Worm (Caenorhabditis elegans) whole organism, L2 larva: ENCODE measurements around the gene Y37H2A.11.

Source experiments
- C34F6.9 ChIP-seq: fragments of 150-350 bp; optimal IDR thresholded peaks from 2 replicates; lab custom pipeline; 2014; ENCODE audit warnings: missing biosample characterization, missing genetic modification characterization
- Y55F3AM.14 ChIP-seq: fragments of 200-800 bp; sonication (Bioruptor generic); optimal IDR thresholded peaks from 2 replicates; lab custom pipeline; 2018; ENCODE audit warnings: mild to moderate bottlenecking, missing genetic modification characterization, missing compliant biosample characterization
- alr-1 ChIP-seq: fragments of 150-350 bp; optimal IDR thresholded peaks from 2 replicates; lab custom pipeline; 2014; ENCODE audit warnings: missing biosample characterization, missing genetic modification characterization
- aly-2 ChIP-seq: fragments of 150-350 bp; optimal IDR thresholded peaks from 2 replicates; lab custom pipeline; 2014; ENCODE audit warnings: missing biosample characterization, missing genetic modification characterization
- ama-1 ChIP-seq: fragments of 150-350 bp; optimal IDR thresholded peaks from 2 replicates; lab custom pipeline; 2018; ENCODE audit warnings: inconsistent platforms
- blmp-1 ChIP-seq: sonication (generic microtip); optimal IDR thresholded peaks from 2 replicates; lab custom pipeline; 2017; ENCODE audit warnings: missing genetic modification characterization, mild to moderate bottlenecking, missing compliant biosample characterization, antibody characterized with exemption, moderate library complexity; ENCODE audit not compliant: insufficient read depth
- ceh-16 ChIP-seq: fragments of 150-350 bp; optimal IDR thresholded peaks from 2 replicates; lab custom pipeline; 2014; ENCODE audit warnings: missing biosample characterization, missing genetic modification characterization
- ceh-82 ChIP-seq: fragments of 150-350 bp; optimal IDR thresholded peaks from 2 replicates; lab custom pipeline; 2014; ENCODE audit warnings: missing biosample characterization, missing genetic modification characterization
- egl-27 ChIP-seq: sonication (generic microtip); optimal IDR thresholded peaks from 3 replicates; lab custom pipeline; 2017; ENCODE audit warnings: missing biosample characterization, missing genetic modification reagents, missing genetic modification characterization
- elt-1 ChIP-seq: fragments of 150-350 bp; optimal IDR thresholded peaks from 2 replicates; lab custom pipeline; 2014; ENCODE audit warnings: missing biosample characterization, missing genetic modification characterization
- fos-1 ChIP-seq: fragments of 150-350 bp; optimal IDR thresholded peaks from 2 replicates; lab custom pipeline; 2014; ENCODE audit warnings: missing biosample characterization, missing genetic modification characterization
- gmeb-1 ChIP-seq: fragments of 150-350 bp; optimal IDR thresholded peaks from 2 replicates; lab custom pipeline; 2014; ENCODE audit warnings: missing biosample characterization, missing genetic modification characterization
- lin-11 ChIP-seq: fragments of 150-350 bp; sonication (generic microtip); optimal IDR thresholded peaks from 2 replicates; lab custom pipeline; 2014; ENCODE audit warnings: missing biosample characterization, missing genetic modification characterization, inconsistent platforms, mixed read lengths
- lin-39 ChIP-seq: fragments of 150-350 bp; optimal IDR thresholded peaks from 2 replicates; lab custom pipeline; 2014; ENCODE audit warnings: missing biosample characterization, missing genetic modification reagents, missing genetic modification characterization
- lsy-2 ChIP-seq, 2 experiments: fragments of 150-350 bp in 1 of 2; sonication (generic microtip) in 1 of 2; optimal IDR thresholded peaks; 2 replicates each; lab custom pipeline; 2014 to 2017; ENCODE audit warnings: missing biosample characterization in 2 of 2, missing genetic modification characterization in 2 of 2
- mbf-1 ChIP-seq: sonication (generic microtip); optimal IDR thresholded peaks from 2 replicates; lab custom pipeline; 2017; ENCODE audit warnings: missing biosample characterization, missing genetic modification characterization
- mdl-1 ChIP-seq, 2 experiments: fragments of 150-350 bp in 1 of 2; sonication (generic microtip) in 1 of 2; optimal IDR thresholded peaks; 2 replicates each; lab custom pipeline; 2017; ENCODE audit warnings: missing biosample characterization in 2 of 2, missing genetic modification characterization in 2 of 2
- nhr-10 ChIP-seq: sonication (generic microtip); optimal IDR thresholded peaks from 2 replicates; lab custom pipeline; 2017; ENCODE audit warnings: missing biosample characterization, missing genetic modification characterization
- nhr-11 ChIP-seq: fragments of 150-350 bp; optimal IDR thresholded peaks from 2 replicates; lab custom pipeline; 2014; ENCODE audit warnings: missing biosample characterization, missing genetic modification characterization
- nhr-12 ChIP-seq: fragments of 150-350 bp; optimal IDR thresholded peaks from 2 replicates; lab custom pipeline; 2014; ENCODE audit warnings: missing biosample characterization, missing genetic modification characterization
- nhr-129 ChIP-seq: fragments of 150-350 bp; optimal IDR thresholded peaks from 2 replicates; lab custom pipeline; 2014; ENCODE audit warnings: missing biosample characterization, missing genetic modification characterization
- nhr-21 ChIP-seq: fragments of 150-350 bp; optimal IDR thresholded peaks from 2 replicates; lab custom pipeline; 2014; ENCODE audit warnings: missing biosample characterization, missing genetic modification characterization
- nhr-23 ChIP-seq: fragments of 150-350 bp; optimal IDR thresholded peaks from 2 replicates; lab custom pipeline; 2014; ENCODE audit warnings: missing biosample characterization, missing genetic modification reagents, missing genetic modification characterization
- nhr-237 ChIP-seq: fragments of 150-350 bp; optimal IDR thresholded peaks from 2 replicates; lab custom pipeline; 2014; ENCODE audit warnings: missing biosample characterization, missing genetic modification characterization
- nhr-25 ChIP-seq: fragments of 150-350 bp; sonication (generic microtip); optimal IDR thresholded peaks from 3 replicates; lab custom pipeline; 2014; ENCODE audit warnings: missing biosample characterization, missing genetic modification characterization
- nhr-6 ChIP-seq: fragments of 150-350 bp; optimal IDR thresholded peaks from 2 replicates; lab custom pipeline; 2014; ENCODE audit warnings: missing biosample characterization, missing genetic modification characterization
- nhr-77 ChIP-seq: fragments of 150-350 bp; optimal IDR thresholded peaks from 2 replicates; lab custom pipeline; 2014; ENCODE audit warnings: missing biosample characterization, missing genetic modification characterization
- peb-1 ChIP-seq: fragments of 150-350 bp; optimal IDR thresholded peaks from 2 replicates; lab custom pipeline; 2014; ENCODE audit warnings: missing biosample characterization, missing genetic modification characterization
- sma-3 ChIP-seq: sonication (generic microtip); optimal IDR thresholded peaks from 2 replicates; lab custom pipeline; 2016; ENCODE audit warnings: missing genetic modification reagents, missing genetic modification characterization, missing compliant biosample characterization
- sma-9 ChIP-seq, 2 experiments: fragments of 150-350 bp in 1 of 2; sonication (generic microtip) in 1 of 2; optimal IDR thresholded peaks; 2 replicates each; lab custom pipeline; 2014 to 2016; ENCODE audit warnings: missing genetic modification characterization in 2 of 2, mild to moderate bottlenecking in 1 of 2, missing biosample characterization in 1 of 2, missing compliant biosample characterization in 1 of 2, missing genetic modification reagents in 1 of 2, moderate library complexity in 1 of 2
- unc-39 ChIP-seq: fragments of 150-350 bp; optimal IDR thresholded peaks from 2 replicates; lab custom pipeline; 2014; ENCODE audit warnings: missing biosample characterization, missing genetic modification characterization
- unc-55 ChIP-seq: fragments of 150-350 bp; sonication (generic microtip); optimal IDR thresholded peaks from 3 replicates; lab custom pipeline; 2014; ENCODE audit warnings: missing biosample characterization, missing genetic modification reagents, missing genetic modification characterization
- unc-62 ChIP-seq: fragments of 150-350 bp; optimal IDR thresholded peaks from 2 replicates; lab custom pipeline; 2014; ENCODE audit warnings: missing biosample characterization, missing genetic modification reagents, missing genetic modification characterization
- zag-1 ChIP-seq: fragments of 150-350 bp; optimal IDR thresholded peaks from 2 replicates; lab custom pipeline; 2014; ENCODE audit warnings: missing biosample characterization, missing genetic modification characterization
- ztf-1 ChIP-seq: fragments of 200-800 bp; sonication (Bioruptor generic); conservative IDR thresholded peaks from 2 replicates; pipeline ENCODE4 v1.3.6; 2022; ENCODE audit warnings: missing genetic modification characterization, missing compliant biosample characterization
- ztf-11 ChIP-seq: sonication (generic microtip); optimal IDR thresholded peaks from 2 replicates; lab custom pipeline; 2017; ENCODE audit warnings: missing biosample characterization, missing genetic modification characterization
- ztf-4 ChIP-seq: fragments of 150-350 bp; optimal IDR thresholded peaks from 2 replicates; lab custom pipeline; 2014; ENCODE audit warnings: missing biosample characterization, missing genetic modification characterization

The Y37H2A.11 gene

ce11 chrV:18178659-18179058, 37.4 kb downstream of the Y37H2A.11 start, which contains the start of gene C31G12.4:
TSS of gene C31G12.4 (minus strand) at chrV:18178759.
- TF ChIP-seq elt-1 (tag; lab: Kevin White, UChicago) (no peak), nhr-237 (no peak), peb-1 (tag; lab: Kevin White, UChicago) (no peak), Y55F3AM.14 (GFP tag; lab: Kevin White, UChicago) (no peak), sma-9 (GFP tag; optimal IDR thresholded peaks at IDR 0.05; lab: Kevin White, UChicago) (no peak), sma-9 (tag; optimal IDR thresholded peaks at IDR 0.05; lab: Kevin White, UChicago) (no peak), unc-62 (GFP tag; lab: Kevin White, UChicago) (no peak), ztf-1 (GFP tag; lab: Robert Waterston, UW) (no peak), lin-11 (no peak), nhr-6 (tag; lab: Kevin White, UChicago) (no peak), alr-1 (tag; lab: Kevin White, UChicago) (no peak), nhr-129 (tag; lab: Kevin White, UChicago) (no peak), ama-1 (no peak), lsy-2 (tag; optimal IDR thresholded peaks at IDR 0.05; lab: Kevin White, UChicago) (no peak), nhr-10 (tag; lab: Kevin White, UChicago) (no peak), nhr-11 (tag; lab: Kevin White, UChicago) (no peak), ceh-16 (tag; lab: Kevin White, UChicago) (no peak), unc-55 (GFP tag; lab: Kevin White, UChicago) (no peak), ceh-82 (tag; lab: Kevin White, UChicago) (no peak), sma-3 (GFP tag; lab: Kevin White, UChicago) (no peak), nhr-21 (tag; lab: Kevin White, UChicago) (no peak)

- TF ChIP-seq fos-1 (tag; lab: Kevin White, UChicago) (no peak), aly-2 (no peak), nhr-23 (no peak), mdl-1 (tag; optimal IDR thresholded peaks at IDR 0.05; lab: Kevin White, UChicago) (no peak), blmp-1 (no peak), nhr-10 (tag; lab: Kevin White, UChicago) (no peak), ztf-4 (no peak), nhr-25 (no peak), peb-1 (tag; lab: Kevin White, UChicago) (no peak), egl-27 (tag; lab: Kevin White, UChicago) (no peak), nhr-11 (tag; lab: Kevin White, UChicago) (no peak)
These were observed 38.4 kb downstream of the Y37H2A.11 start, which contains the start of gene C31G12.1 for ce11 chrV:18179663-18180062. TSS of gene C31G12.1 (plus strand) at chrV:18179963.

ce11 chrV:18184910-18185309, 43.6 kb downstream of the Y37H2A.11 start, which contains the start of gene C31G12.3:
TSS of gene C31G12.3 (plus strand) at chrV:18185210.
- TF ChIP-seq nhr-77 (tag; lab: Kevin White, UChicago) (no peak), Y55F3AM.14 (GFP tag; lab: Kevin White, UChicago) (no peak), lin-39 (tag; lab: Kevin White, UChicago) (no peak), mdl-1 (tag; optimal IDR thresholded peaks at IDR 0.05; lab: Kevin White, UChicago) (no peak)
- TF ChIP-seq, all 48 proteins: peak for 0

- TF ChIP-seq nhr-11 (tag; lab: Kevin White, UChicago) (no peak), unc-39 (tag; lab: Kevin White, UChicago) (no peak), lin-39 (tag; lab: Kevin White, UChicago) (no peak), ztf-11 (tag; lab: Kevin White, UChicago) (no peak), nhr-77 (tag; lab: Kevin White, UChicago) (no peak), nhr-10 (tag; lab: Kevin White, UChicago) (no peak), C34F6.9 (tag; lab: Kevin White, UChicago) (no peak), Y55F3AM.14 (GFP tag; lab: Kevin White, UChicago) (no peak), nhr-237 (no peak)
These were observed 47.1 kb downstream of the Y37H2A.11 start, which contains the start of gene clec-245 for ce11 chrV:18188328-18188727. TSS of gene clec-245 (minus strand) at chrV:18188428.

ce11 chrV:18189181-18189580, 47.9 kb downstream of the Y37H2A.11 start, which contains the start of gene clec-246:
TSS of gene clec-246 (plus strand) at chrV:18189481.
- TF ChIP-seq mbf-1 (no peak), ztf-11 (tag; lab: Kevin White, UChicago) (no peak), nhr-12 (tag; lab: Kevin White, UChicago) (no peak), sma-3 (GFP tag; lab: Kevin White, UChicago) (no peak), nhr-10 (tag; lab: Kevin White, UChicago) (no peak), nhr-77 (tag; lab: Kevin White, UChicago) (no peak), fos-1 (tag; lab: Kevin White, UChicago) (no peak), aly-2 (no peak), zag-1 (tag; lab: Kevin White, UChicago) (no peak), sma-9 (GFP tag; optimal IDR thresholded peaks at IDR 0.05; lab: Kevin White, UChicago) (no peak), sma-9 (tag; optimal IDR thresholded peaks at IDR 0.05; lab: Kevin White, UChicago) (no peak), gmeb-1 (tag; lab: Kevin White, UChicago) (no peak), nhr-237 (no peak), nhr-21 (tag; lab: Kevin White, UChicago) (no peak), peb-1 (tag; lab: Kevin White, UChicago) (no peak), ceh-82 (tag; lab: Kevin White, UChicago) (no peak)
